Worm (Caenorhabditis elegans) whole organism, late embryonic: ENCODE measurements around the gene ocr-2.

Experiments used
- C38D4.7 ChIP-seq: fragments of 200-800 bp; sonication (Bioruptor generic); optimal IDR thresholded peaks from 2 replicates; lab custom pipeline; 2018; ENCODE audit warnings: mild to moderate bottlenecking, missing genetic modification characterization, moderate library complexity, missing compliant biosample characterization
- K09A11.1 ChIP-seq: sonication (generic microtip); optimal IDR thresholded peaks from 2 replicates; lab custom pipeline; 2017; ENCODE audit warnings: antibody characterized with exemption, mild to moderate bottlenecking, missing genetic modification characterization, missing compliant biosample characterization; ENCODE audit not compliant: insufficient read depth
- T23F11.4 ChIP-seq: fragments of 200-800 bp; sonication (Bioruptor generic); optimal IDR thresholded peaks from 2 replicates; lab custom pipeline; 2018; ENCODE audit warnings: mild to moderate bottlenecking, missing genetic modification characterization, missing compliant biosample characterization
- ahr-1 ChIP-seq: sonication (generic microtip); optimal IDR thresholded peaks from 2 replicates; lab custom pipeline; 2016; ENCODE audit warnings: missing genetic modification characterization, missing compliant biosample characterization
- ama-1 ChIP-seq: fragments of 150-350 bp; optimal IDR thresholded peaks from 2 replicates; lab custom pipeline; 2014
- ceh-14 ChIP-seq: sonication (generic microtip); optimal IDR thresholded peaks from 2 replicates; lab custom pipeline; 2016; ENCODE audit warnings: missing genotype, missing genetic modification characterization, missing compliant biosample characterization
- ceh-18 ChIP-seq: sonication (generic microtip); optimal IDR thresholded peaks from 2 replicates; lab custom pipeline; 2016; ENCODE audit warnings: missing genetic modification characterization, missing compliant biosample characterization
- ceh-22 ChIP-seq: sonication (generic microtip); optimal IDR thresholded peaks from 2 replicates; lab custom pipeline; 2017; ENCODE audit warnings: missing biosample characterization, missing genetic modification characterization
- ceh-45 ChIP-seq: fragments of 200-800 bp; sonication (Bioruptor generic); IDR thresholded peaks from 2 replicates; pipeline ENCODE4 v1.3.6; 2022; ENCODE audit warnings: missing genetic modification reagents, missing genetic modification characterization, missing compliant biosample characterization
- dmd-4 ChIP-seq: sonication (generic microtip); optimal IDR thresholded peaks from 2 replicates; lab custom pipeline; 2016; ENCODE audit warnings: borderline replicate concordance, missing genetic modification characterization, missing compliant biosample characterization
- elt-2 ChIP-seq: sonication (generic microtip); optimal IDR thresholded peaks from 2 replicates; lab custom pipeline; 2016; ENCODE audit warnings: missing genetic modification reagents, missing genetic modification characterization, missing compliant biosample characterization
- elt-4 ChIP-seq: sonication (generic microtip); optimal IDR thresholded peaks from 2 replicates; lab custom pipeline; 2016; ENCODE audit warnings: missing genetic modification characterization, missing compliant biosample characterization
- fax-1 ChIP-seq: sonication (generic microtip); optimal IDR thresholded peaks from 2 replicates; lab custom pipeline; 2016; ENCODE audit warnings: missing genotype, missing genetic modification characterization, missing compliant biosample characterization
- fkh-10 ChIP-seq: fragments of 150-350 bp; optimal IDR thresholded peaks from 2 replicates; lab custom pipeline; 2014; ENCODE audit warnings: missing biosample characterization, missing genetic modification reagents, missing genetic modification characterization
- gmeb-2 ChIP-seq: sonication (generic microtip); optimal IDR thresholded peaks from 2 replicates; lab custom pipeline; 2016; ENCODE audit warnings: missing genetic modification characterization, inconsistent platforms, missing compliant biosample characterization
- hlh-13 ChIP-seq: fragments of 200-800 bp; sonication (Bioruptor generic); optimal IDR thresholded peaks from 2 replicates; lab custom pipeline; 2018; ENCODE audit warnings: mild to moderate bottlenecking, missing genetic modification characterization, missing compliant biosample characterization
- hlh-15 ChIP-seq: sonication (generic microtip); optimal IDR thresholded peaks from 2 replicates; lab custom pipeline; 2016; ENCODE audit warnings: missing genetic modification characterization, missing compliant biosample characterization
- hlh-6 ChIP-seq: sonication (generic microtip); optimal IDR thresholded peaks from 2 replicates; lab custom pipeline; 2016; ENCODE audit warnings: missing genotype, missing genetic modification characterization, missing compliant biosample characterization
- hlh-8 ChIP-seq: sonication (generic microtip); optimal IDR thresholded peaks from 2 replicates; lab custom pipeline; 2016; ENCODE audit warnings: missing genotype, missing genetic modification characterization, missing compliant biosample characterization
- lin-11 ChIP-seq: fragments of 200-800 bp; sonication (Bioruptor generic); optimal IDR thresholded peaks from 2 replicates; lab custom pipeline; 2018; ENCODE audit warnings: mild to moderate bottlenecking, missing genetic modification characterization, missing compliant biosample characterization
- madf-2 ChIP-seq: sonication (generic microtip); optimal IDR thresholded peaks from 2 replicates; lab custom pipeline; 2017; ENCODE audit warnings: missing genetic modification characterization, missing compliant biosample characterization
- mec-3 ChIP-seq: sonication (generic microtip); optimal IDR thresholded peaks from 2 replicates; lab custom pipeline; 2016; ENCODE audit warnings: borderline replicate concordance, missing genetic modification characterization, missing compliant biosample characterization
- nfya-1 ChIP-seq: sonication (generic microtip); optimal IDR thresholded peaks from 2 replicates; lab custom pipeline; 2017; ENCODE audit warnings: missing genetic modification characterization, mild to moderate bottlenecking, missing compliant biosample characterization, antibody characterized with exemption, moderate library complexity
- pax-1 ChIP-seq: fragments of 150-350 bp; optimal IDR thresholded peaks from 2 replicates; lab custom pipeline; 2014; ENCODE audit warnings: missing biosample characterization, missing genetic modification characterization
- pha-2 ChIP-seq: sonication (generic microtip); optimal IDR thresholded peaks from 2 replicates; lab custom pipeline; 2017; ENCODE audit warnings: mild to moderate bottlenecking, missing genetic modification characterization, missing compliant biosample characterization
- pha-4 ChIP-seq: fragments of 150-350 bp; optimal IDR thresholded peaks from 2 replicates; lab custom pipeline; 2018; ENCODE audit warnings: missing biosample characterization, missing genetic modification reagents, missing genetic modification characterization
- pqm-1 ChIP-seq: sonication (generic microtip); optimal IDR thresholded peaks from 2 replicates; lab custom pipeline; 2016; ENCODE audit warnings: missing genetic modification characterization, missing compliant biosample characterization
- pros-1 ChIP-seq: fragments of 150-350 bp; optimal IDR thresholded peaks from 2 replicates; lab custom pipeline; 2014; ENCODE audit warnings: missing biosample characterization, missing genetic modification reagents, missing genetic modification characterization
- rnt-1 ChIP-seq: sonication (generic microtip); optimal IDR thresholded peaks from 2 replicates; lab custom pipeline; 2016; ENCODE audit warnings: missing genetic modification characterization, missing compliant biosample characterization
- sdc-2 ChIP-seq: sonication (generic microtip); optimal IDR thresholded peaks from 2 replicates; lab custom pipeline; 2016; ENCODE audit warnings: missing genotype, missing genetic modification characterization, missing compliant biosample characterization
- sox-2 ChIP-seq: fragments of 200-800 bp; sonication (Bioruptor generic); IDR thresholded peaks from 2 replicates; pipeline ENCODE4 v1.3.6; 2022; ENCODE audit warnings: missing genetic modification reagents, missing genetic modification characterization, missing compliant biosample characterization
- tbx-7 ChIP-seq: sonication (generic microtip); optimal IDR thresholded peaks from 2 replicates; lab custom pipeline; 2016; ENCODE audit warnings: missing genotype, missing genetic modification characterization, missing compliant biosample characterization
- unc-86 ChIP-seq: sonication (generic microtip); optimal IDR thresholded peaks from 2 replicates; lab custom pipeline; 2016; ENCODE audit warnings: missing genetic modification characterization, missing compliant biosample characterization

The ocr-2 gene

ce11 chrIV:8243170-8243569 is 23.3 kb upstream of the ocr-2 start:
- no peak for TF ChIP-seq gmeb-2 (tag; lab: Kevin White, UChicago)
- TF ChIP-seq tbx-7 (tag; lab: Kevin White, UChicago) = no peak
- TF ChIP-seq K09A11.1 = no peak

ce11 chrIV:8241312-8241833 is 21.5 kb upstream of the ocr-2 start:
- TF ChIP-seq C38D4.7 (GFP tag; lab: Kevin White, UChicago) (no peak), ceh-45 (GFP tag; lab: Robert Waterston, UW) (no peak), elt-4 (tag; lab: Kevin White, UChicago) (no peak)

DNA sequence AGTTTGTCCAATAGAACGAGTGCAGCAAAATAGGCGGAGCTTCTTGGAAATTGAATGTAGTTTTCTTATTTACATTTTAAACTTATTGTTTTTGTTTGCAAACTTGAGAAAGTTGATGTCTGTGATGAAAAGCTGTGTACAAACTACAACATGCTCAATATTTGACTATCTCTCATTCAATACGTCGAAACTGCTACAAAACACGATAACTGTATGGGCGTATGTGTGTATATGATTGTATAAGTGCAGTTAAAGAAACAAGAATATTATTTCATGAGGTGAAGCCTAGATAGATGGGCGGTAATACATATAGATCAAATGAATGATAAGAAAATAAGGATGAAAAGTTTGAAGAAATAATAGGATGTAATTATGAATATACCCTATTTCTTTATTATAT is 19.7 kb upstream of the ocr-2 start:
- TF ChIP-seq C38D4.7 (GFP tag; lab: Kevin White, UChicago) (no peak), gmeb-2 (tag; lab: Kevin White, UChicago) (no peak), hlh-13 (no peak), pax-1 (tag; lab: Kevin White, UChicago) (no peak), sdc-2 (tag; lab: Kevin White, UChicago) (no peak), ama-1 (no peak), T23F11.4 (GFP tag; lab: Kevin White, UChicago) (no peak), elt-2 (no peak), pha-4 (tag; lab: Kevin White, UChicago) (no peak), elt-4 (tag; lab: Kevin White, UChicago) (no peak), ceh-45 (GFP tag; lab: Robert Waterston, UW) (no peak), ahr-1 (tag; lab: Kevin White, UChicago) (no peak)
- TF ChIP-seq, all 69 proteins: peak for 0

DNA sequence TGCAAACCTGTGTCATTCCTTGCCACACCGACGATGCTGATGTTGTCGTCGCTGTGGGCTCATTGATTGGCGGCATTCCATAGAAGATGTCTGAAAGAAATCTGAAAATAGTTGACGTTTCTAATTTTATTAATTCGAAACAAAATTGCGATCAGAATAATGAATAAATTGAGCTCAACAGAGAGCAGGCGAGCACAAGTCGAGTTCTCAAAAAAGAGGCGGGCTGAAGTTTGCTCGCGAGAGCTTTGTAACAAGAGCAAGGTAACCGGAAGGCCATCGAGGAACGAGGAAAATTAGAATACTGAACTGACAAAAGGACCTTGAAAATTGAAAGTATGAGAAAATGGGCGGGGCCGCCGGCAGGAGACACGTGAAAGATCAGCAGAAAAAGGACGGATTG is 16.6 kb upstream of the ocr-2 start, which contains the start of gene nhr-66:
TSS of gene nhr-66 (minus strand) at position 101 of the 400 bp plus-strand sequence.
- TF ChIP-seq fax-1 (tag; lab: Kevin White, UChicago) = no peak
- TF ChIP-seq madf-2 (tag; lab: Kevin White, UChicago) = no peak
- no peak for TF ChIP-seq rnt-1
- TF ChIP-seq mec-3 (tag; lab: Kevin White, UChicago) = no peak
- no peak for TF ChIP-seq hlh-15 (tag; lab: Kevin White, UChicago)
- TF ChIP-seq elt-4 (tag; lab: Kevin White, UChicago) = no peak
- no peak for TF ChIP-seq unc-86
- TF ChIP-seq fkh-10 (GFP tag; lab: Kevin White, UChicago) = no peak
- TF ChIP-seq hlh-8 (tag; lab: Kevin White, UChicago) = no peak
- no peak for TF ChIP-seq sox-2 (GFP tag; lab: Robert Waterston, UW)
- no peak for TF ChIP-seq gmeb-2 (tag; lab: Kevin White, UChicago)
- TF ChIP-seq, all 69 proteins: peak for 0

ce11 chrIV:8235114-8235686 is 15.3 kb upstream of the ocr-2 start:
- TF ChIP-seq nfya-1 (tag; lab: Kevin White, UChicago) = no peak
- no peak for TF ChIP-seq dmd-4
- TF ChIP-seq pha-2 = no peak
- no peak for TF ChIP-seq ceh-22 (tag; lab: Kevin White, UChicago)
- no peak for TF ChIP-seq ceh-14 (tag; lab: Kevin White, UChicago)
- no peak for TF ChIP-seq pqm-1 (tag; lab: Kevin White, UChicago)
- no peak for TF ChIP-seq pros-1 (tag; lab: Kevin White, UChicago)
- no peak for TF ChIP-seq ceh-45 (GFP tag; lab: Robert Waterston, UW)
- TF ChIP-seq elt-2 = no peak
- TF ChIP-seq, all 69 proteins: peak for 0

- TF ChIP-seq lin-11 = no peak
- TF ChIP-seq ceh-18 (tag; lab: Kevin White, UChicago) = no peak
- no peak for TF ChIP-seq hlh-6
- TF ChIP-seq, all 69 proteins: peak for 0
Observed at ce11 chrIV:8234088-8234496, 14.2 kb upstream of the ocr-2 start.
